Worm (Caenorhabditis elegans) whole organism, early embryonic: ENCODE measurements around the gene hdl-1.

Experiments used
- B0310.2 ChIP-seq: sonication (generic microtip); optimal IDR thresholded peaks from 2 replicates; lab custom pipeline; 2016; ENCODE audit warnings: mild to moderate bottlenecking, missing genetic modification characterization, missing compliant biosample characterization
- F13C5.2 ChIP-seq: sonication (generic microtip); optimal IDR thresholded peaks from 2 replicates; lab custom pipeline; 2017; ENCODE audit warnings: mild to moderate bottlenecking, missing genetic modification characterization, inconsistent platforms, missing compliant biosample characterization
- aly-1 ChIP-seq: sonication (generic microtip); optimal IDR thresholded peaks from 2 replicates; lab custom pipeline; 2016; ENCODE audit warnings: missing genetic modification characterization, missing compliant biosample characterization
- ama-1 ChIP-seq: fragments of 150-350 bp; optimal IDR thresholded peaks from 2 replicates; lab custom pipeline; 2014
- ceh-13 ChIP-seq: fragments of 200-800 bp; sonication (Bioruptor generic); optimal IDR thresholded peaks from 2 replicates; lab custom pipeline; 2018; ENCODE audit warnings: mild to moderate bottlenecking, missing genetic modification characterization, missing compliant biosample characterization
- ceh-36 ChIP-seq: sonication (generic microtip); optimal IDR thresholded peaks from 2 replicates; lab custom pipeline; 2016; ENCODE audit warnings: missing genetic modification characterization, inconsistent platforms, missing compliant biosample characterization
- ets-7 ChIP-seq: sonication (generic microtip); optimal IDR thresholded peaks from 2 replicates; lab custom pipeline; 2016; ENCODE audit warnings: missing genotype, missing genetic modification characterization, missing compliant biosample characterization
- flt-1 ChIP-seq: fragments of 200-800 bp; sonication (Bioruptor generic); IDR thresholded peaks from 2 replicates; pipeline ENCODE4 v1.3.6; 2022; ENCODE audit warnings: missing genetic modification characterization, missing compliant biosample characterization
- hmbx-1 ChIP-seq: sonication (generic microtip); optimal IDR thresholded peaks from 2 replicates; lab custom pipeline; 2016; ENCODE audit warnings: mild to moderate bottlenecking, missing genetic modification characterization, missing compliant biosample characterization
- hmg-4 ChIP-seq: fragments of 200-800 bp; sonication (Bioruptor generic); optimal IDR thresholded peaks from 2 replicates; lab custom pipeline; 2018; ENCODE audit warnings: mild to moderate bottlenecking, missing genetic modification characterization, missing compliant biosample characterization
- hnd-1 ChIP-seq: sonication (generic microtip); optimal IDR thresholded peaks from 2 replicates; lab custom pipeline; 2016; ENCODE audit warnings: missing genetic modification characterization, missing compliant biosample characterization
- pes-1 ChIP-seq: fragments of 200-800 bp; sonication (Bioruptor generic); IDR thresholded peaks from 2 replicates; pipeline ENCODE4 v1.3.6; 2022; ENCODE audit warnings: missing genetic modification reagents, missing genetic modification characterization, missing compliant biosample characterization
- scrt-1 ChIP-seq: fragments of 200-800 bp; sonication (Bioruptor generic); IDR thresholded peaks from 2 replicates; pipeline ENCODE4 v1.3.6; 2022; ENCODE audit warnings: missing genetic modification characterization, missing compliant biosample characterization
- sea-1 ChIP-seq: fragments of 200-800 bp; sonication (Bioruptor generic); conservative IDR thresholded peaks from 2 replicates; pipeline ENCODE4 v1.3.6; 2022; ENCODE audit warnings: missing genetic modification characterization, missing compliant biosample characterization
- tbx-11 ChIP-seq: fragments of 200-800 bp; sonication (Bioruptor generic); IDR thresholded peaks from 2 replicates; pipeline ENCODE4 v1.3.6; 2022; ENCODE audit warnings: missing genetic modification characterization, missing compliant biosample characterization
- tbx-37 ChIP-seq: fragments of 200-800 bp; sonication (Bioruptor generic); conservative IDR thresholded peaks from 2 replicates; pipeline ENCODE4 v1.3.6; 2022; ENCODE audit warnings: missing genetic modification reagents, missing genetic modification characterization, missing compliant biosample characterization
- tra-4 ChIP-seq: sonication (generic microtip); optimal IDR thresholded peaks from 2 replicates; lab custom pipeline; 2017; ENCODE audit warnings: missing genetic modification characterization, missing compliant biosample characterization

hdl-1 gene

DNA sequence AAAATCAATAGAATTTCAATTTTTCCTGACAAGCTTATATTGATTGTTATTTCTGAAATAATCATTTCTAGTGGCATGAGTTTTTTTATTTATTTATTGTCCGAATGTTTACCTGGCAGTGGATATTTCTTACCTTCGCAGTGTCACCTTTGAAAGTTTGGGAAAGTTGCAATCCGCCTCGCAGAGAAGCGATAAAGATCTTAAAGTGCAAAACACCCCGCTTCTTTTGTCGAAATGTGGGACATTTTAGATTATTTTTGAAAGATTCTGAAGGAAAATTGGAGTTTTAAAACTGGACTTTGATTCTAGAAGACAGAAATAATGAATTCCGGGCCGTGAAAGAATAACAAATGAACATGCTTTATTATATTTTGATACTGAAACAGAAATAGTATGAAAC, 40.9 kb downstream of the hdl-1 start:
- TF ChIP-seq tra-4 (no peak), ets-7 (no peak), ceh-13 (no peak), tbx-11 (GFP tag; lab: Robert Waterston, UW) (no peak), ceh-36 (tag; lab: Kevin White, UChicago) (no peak)

- TF ChIP-seq flt-1 (GFP tag; lab: Robert Waterston, UW) (no peak), aly-1 (tag; lab: Kevin White, UChicago) (no peak), ama-1 (lab: Kevin White, UChicago) (no peak), hmbx-1 (tag; lab: Kevin White, UChicago) (no peak), ceh-36 (tag; lab: Kevin White, UChicago) (no peak)
These were observed 45.9 kb downstream of the hdl-1 start for ce11 chrIV:11903676-11904075.

- TF ChIP-seq hnd-1 (tag; lab: Kevin White, UChicago): no peak
- TF ChIP-seq B0310.2 (tag; lab: Kevin White, UChicago): no peak
- TF ChIP-seq tra-4: no peak
- no peak for TF ChIP-seq ceh-36 (tag; lab: Kevin White, UChicago)
- TF ChIP-seq scrt-1 (GFP tag; lab: Robert Waterston, UW): no peak
- no peak for TF ChIP-seq tbx-37 (GFP tag; lab: Robert Waterston, UW)
- TF ChIP-seq ama-1 (lab: Kevin White, UChicago): no peak
- no peak for TF ChIP-seq flt-1 (GFP tag; lab: Robert Waterston, UW)
- TF ChIP-seq ceh-13: no peak
- TF ChIP-seq hmg-4 (GFP tag; lab: Kevin White, UChicago): no peak
- TF ChIP-seq F13C5.2 (tag; lab: Kevin White, UChicago): no peak
- no peak for TF ChIP-seq aly-1 (tag; lab: Kevin White, UChicago)
- no peak for TF ChIP-seq ets-7
- TF ChIP-seq pes-1 (GFP tag; lab: Robert Waterston, UW): no peak
- no peak for TF ChIP-seq sea-1 (GFP tag; lab: Robert Waterston, UW)
These were observed 46.8 kb downstream of the hdl-1 start for ce11 chrIV:11902832-11903231.

- TF ChIP-seq pes-1 (GFP tag; lab: Robert Waterston, UW): no peak
- TF ChIP-seq hnd-1 (tag; lab: Kevin White, UChicago): no peak
- TF ChIP-seq ama-1 (lab: Kevin White, UChicago): no peak
- TF ChIP-seq hmg-4 (GFP tag; lab: Kevin White, UChicago): no peak
- TF ChIP-seq tbx-11 (GFP tag; lab: Robert Waterston, UW): no peak
- TF ChIP-seq ceh-36 (tag; lab: Kevin White, UChicago): no peak
- no peak for TF ChIP-seq scrt-1 (GFP tag; lab: Robert Waterston, UW)
- no peak for TF ChIP-seq F13C5.2 (tag; lab: Kevin White, UChicago)
- TF ChIP-seq B0310.2 (tag; lab: Kevin White, UChicago): no peak
- TF ChIP-seq ets-7: no peak
- no peak for TF ChIP-seq flt-1 (GFP tag; lab: Robert Waterston, UW)
- TF ChIP-seq tra-4: no peak
- TF ChIP-seq ceh-13: no peak
These were observed 48.4 kb downstream of the hdl-1 start for ce11 chrIV:11901215-11901614.

DNA sequence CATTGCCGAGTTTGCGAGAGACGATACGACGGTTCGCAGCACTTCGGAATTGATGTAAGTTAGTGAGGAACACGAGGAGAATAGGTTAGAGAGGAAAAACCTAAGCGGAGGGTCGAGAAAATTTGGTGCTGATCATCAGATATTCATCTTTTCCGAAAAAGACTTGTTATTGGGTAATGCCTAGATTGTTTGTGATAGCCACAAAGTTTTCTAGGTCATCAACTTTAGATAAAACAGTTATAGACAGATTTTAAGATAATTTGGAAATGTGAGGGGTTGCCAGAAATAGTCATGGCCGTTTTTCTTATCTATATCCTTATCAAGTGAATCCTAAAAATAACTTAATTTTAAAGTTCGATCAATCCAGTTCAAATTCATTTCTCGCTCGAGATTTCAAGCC, 49.2 kb downstream of the hdl-1 start:
- TF ChIP-seq B0310.2 (tag; lab: Kevin White, UChicago) (no peak), flt-1 (GFP tag; lab: Robert Waterston, UW) (no peak)

ce11 chrIV:11899358-11899757, 50.3 kb downstream of the hdl-1 start, which contains the start of gene nhr-43:
nhr-43 (plus strand) TSS chrIV:11899590.
- TF ChIP-seq F13C5.2 (tag; lab: Kevin White, UChicago) (no peak), flt-1 (GFP tag; lab: Robert Waterston, UW) (no peak), scrt-1 (GFP tag; lab: Robert Waterston, UW) (no peak), ama-1 (lab: Kevin White, UChicago) (no peak), hmbx-1 (tag; lab: Kevin White, UChicago) (no peak), tbx-11 (GFP tag; lab: Robert Waterston, UW) (no peak), tbx-37 (GFP tag; lab: Robert Waterston, UW) (no peak), pes-1 (GFP tag; lab: Robert Waterston, UW) (no peak), tra-4 (no peak), hmg-4 (GFP tag; lab: Kevin White, UChicago) (no peak), hnd-1 (tag; lab: Kevin White, UChicago) (no peak), ceh-36 (tag; lab: Kevin White, UChicago) (no peak), ets-7 (no peak), B0310.2 (tag; lab: Kevin White, UChicago) (no peak), sea-1 (GFP tag; lab: Robert Waterston, UW) (no peak), aly-1 (tag; lab: Kevin White, UChicago) (no peak)

ce11 chrIV:11897710-11898109, 51.9 kb downstream of the hdl-1 start:
- TF ChIP-seq F13C5.2 (tag; lab: Kevin White, UChicago) (no peak), scrt-1 (GFP tag; lab: Robert Waterston, UW) (no peak), tbx-11 (GFP tag; lab: Robert Waterston, UW) (no peak), sea-1 (GFP tag; lab: Robert Waterston, UW) (no peak), ets-7 (no peak), hmg-4 (GFP tag; lab: Kevin White, UChicago) (no peak), tbx-37 (GFP tag; lab: Robert Waterston, UW) (no peak), pes-1 (GFP tag; lab: Robert Waterston, UW) (no peak), ama-1 (lab: Kevin White, UChicago) (no peak), hmbx-1 (tag; lab: Kevin White, UChicago) (no peak), aly-1 (tag; lab: Kevin White, UChicago) (no peak), ceh-13 (no peak), hnd-1 (tag; lab: Kevin White, UChicago) (no peak), flt-1 (GFP tag; lab: Robert Waterston, UW) (no peak), ceh-36 (tag; lab: Kevin White, UChicago) (no peak), B0310.2 (tag; lab: Kevin White, UChicago) (no peak), tra-4 (no peak)
